Fruit fly (Drosophila melanogaster) whole organism, adult: ENCODE results near the gene opa.

Experiments
- CG12768 ChIP-seq: fragments of 200-800 bp; sonication (Bioruptor generic); optimal IDR thresholded peaks from 2 replicates; lab custom pipeline; 2017; ENCODE audit warnings: missing biosample characterization, missing genetic modification characterization, mild to moderate bottlenecking, moderate library complexity, missing genetic modification reagents
- CG1620 ChIP-seq: fragments of 200-800 bp; sonication (Bioruptor generic); optimal IDR thresholded peaks from 2 replicates; lab custom pipeline; 2016; ENCODE audit warnings: missing biosample characterization, missing genetic modification characterization
- CG33017 ChIP-seq: fragments of 200-800 bp; sonication (Bioruptor generic); optimal IDR thresholded peaks from 2 replicates; lab custom pipeline; 2018; ENCODE audit warnings: missing biosample characterization, mild to moderate bottlenecking, missing genetic modification characterization, moderate library complexity
- Hr96 ChIP-seq: fragments of 200-800 bp; sonication (Bioruptor generic); optimal IDR thresholded peaks from 2 replicates; lab custom pipeline; 2016; ENCODE audit warnings: missing biosample characterization, missing genetic modification characterization
- kay ChIP-seq: fragments of 200-800 bp; sonication (Bioruptor generic); peaks from one replicate; lab custom pipeline; 2016; ENCODE audit warnings: missing biosample characterization, missing genetic modification characterization, borderline replicate concordance
- pad ChIP-seq: fragments of 200-800 bp; sonication (Bioruptor generic); optimal IDR thresholded peaks from 3 replicates; lab custom pipeline; 2017; ENCODE audit warnings: missing biosample characterization, missing genetic modification characterization, mild to moderate bottlenecking, moderate library complexity, missing genetic modification reagents

DNA sequence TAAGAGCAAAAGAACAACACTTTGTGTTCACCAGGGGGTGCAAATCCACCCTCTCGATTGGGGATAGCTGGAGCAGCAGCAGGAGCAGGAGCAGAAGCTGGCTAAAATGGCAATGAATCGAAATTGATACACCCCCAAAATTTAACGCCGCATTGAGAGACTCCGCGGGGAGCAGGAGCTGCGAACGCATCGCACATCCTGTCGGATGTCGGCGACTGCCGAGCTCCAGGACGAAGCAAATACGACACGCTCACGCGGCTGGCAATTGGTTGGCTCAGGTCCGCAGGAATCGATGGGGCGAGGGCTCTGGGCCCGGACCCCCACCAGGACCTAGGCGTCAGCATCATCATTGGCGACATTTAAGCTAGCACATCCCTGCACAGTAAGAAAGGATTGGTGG is 9.7 kb upstream of the opa start:
- TF ChIP-seq pad (GFP tag; lab: Kevin White, UChicago) (no peak), Hr96 (no peak), CG1620 (GFP tag; lab: Kevin White, UChicago) (no peak), CG12768 (GFP tag; lab: Kevin White, UChicago) (no peak), CG33017 (tag; lab: Kevin White, UChicago) (no peak), kay (GFP tag; lab: Kevin White, UChicago) (no peak)
